Fruit fly (Drosophila melanogaster) whole organism, larva: ENCODE data around the gene Gr98a.

ENCODE experiments used
- noc ChIP-seq: fragments of 200-800 bp; sonication (Bioruptor generic); optimal IDR thresholded peaks from 3 replicates; lab custom pipeline; 2019; ENCODE audit warnings: missing biosample characterization, mild to moderate bottlenecking, missing genetic modification characterization, moderate library complexity

The Gr98a gene

DNA sequence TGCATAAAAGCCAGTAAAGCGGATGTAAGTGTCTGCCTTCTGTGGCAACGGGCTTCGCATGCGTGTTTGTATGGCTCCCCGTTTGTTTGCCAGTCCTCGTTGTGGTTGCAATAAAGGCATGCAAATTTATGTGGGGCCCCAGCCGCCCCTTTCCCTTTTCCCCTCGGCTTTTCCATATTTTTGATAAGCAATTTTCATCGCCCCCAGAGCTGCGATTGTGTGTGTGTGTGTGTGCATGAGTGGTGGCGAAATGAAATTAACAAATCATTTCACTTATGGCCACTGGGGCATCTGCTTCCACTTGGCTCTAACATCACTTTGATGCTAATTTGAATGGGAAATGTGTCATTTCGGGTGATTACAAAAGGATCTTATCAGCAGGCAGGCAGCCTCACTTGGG lies at the start of gene Gr98a:
Gene Gr98a (plus strand): TSS at position 301 of the 400 bp plus-strand sequence.
- TF ChIP-seq noc (tag; lab: Kevin White, UChicago), result no peak

DNA sequence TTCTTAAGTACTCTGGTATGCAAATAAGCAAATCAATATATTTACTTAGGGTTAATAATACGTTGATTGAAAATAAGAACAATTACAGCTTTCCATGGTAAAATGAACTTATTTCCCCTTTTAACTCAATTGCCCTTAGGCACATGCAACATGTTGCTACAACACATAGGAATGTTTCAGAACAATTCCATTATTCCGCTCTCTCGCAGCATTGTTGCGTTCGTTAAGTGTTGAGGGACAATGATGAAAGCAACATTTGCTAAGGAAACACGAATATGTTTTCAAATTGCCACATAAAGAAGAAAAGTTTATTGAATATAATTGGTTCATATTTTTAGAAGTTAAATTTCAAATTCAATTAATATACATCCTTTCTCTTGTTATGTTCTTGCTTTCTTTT lies 49.4 kb upstream of the Gr98a start:
- no peak for TF ChIP-seq noc (tag; lab: Kevin White, UChicago)

DNA sequence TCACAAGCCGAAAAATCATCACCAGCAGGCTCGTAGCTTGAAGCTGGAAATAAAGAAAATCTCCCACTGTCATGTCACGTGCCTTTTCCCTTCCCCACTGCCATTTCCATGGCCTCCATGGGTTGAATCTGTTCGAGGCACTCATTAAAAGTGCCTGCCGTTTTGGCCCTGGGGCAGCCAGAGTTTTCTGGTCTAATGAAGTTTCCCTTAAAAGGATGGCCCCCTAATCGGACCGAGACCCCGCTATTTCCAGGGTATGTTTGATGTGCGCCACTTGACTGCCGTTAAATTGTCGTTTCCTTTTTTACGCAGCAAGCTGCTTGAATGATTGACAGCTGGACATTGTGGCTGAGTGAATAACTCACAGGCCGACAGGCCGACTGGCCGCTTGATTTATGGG lies 47.7 kb upstream of the Gr98a start, which contains the start of gene CG43447:
Gene CG43447 (plus strand): TSS at position 301 of the 400 bp plus-strand sequence.
- TF ChIP-seq noc (tag; lab: Kevin White, UChicago), result no peak

DNA sequence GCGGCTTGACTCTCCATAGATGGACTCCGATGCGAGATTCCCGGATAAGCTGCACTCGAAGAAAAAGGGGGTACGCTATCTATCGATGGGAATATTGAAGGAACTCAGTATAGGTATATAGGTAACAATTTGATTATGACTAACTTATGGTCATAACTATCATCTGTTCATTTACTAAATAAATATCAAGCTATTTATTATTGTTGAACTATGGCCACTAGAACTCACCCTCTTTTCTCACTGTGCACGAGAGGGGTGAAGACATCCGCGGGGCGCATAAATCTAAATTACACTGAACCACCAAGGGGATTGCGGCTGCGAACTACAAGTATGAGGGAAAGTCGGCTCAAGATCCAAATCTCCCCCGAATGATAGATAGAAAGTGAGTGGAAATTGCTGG lies 47.1 kb upstream of the Gr98a start, which contains the start of gene CG44290:
Gene CG44290 (minus strand): TSS at position 317 of the 400 bp plus-strand sequence.
- TF ChIP-seq noc (tag; lab: Kevin White, UChicago), result no peak

DNA sequence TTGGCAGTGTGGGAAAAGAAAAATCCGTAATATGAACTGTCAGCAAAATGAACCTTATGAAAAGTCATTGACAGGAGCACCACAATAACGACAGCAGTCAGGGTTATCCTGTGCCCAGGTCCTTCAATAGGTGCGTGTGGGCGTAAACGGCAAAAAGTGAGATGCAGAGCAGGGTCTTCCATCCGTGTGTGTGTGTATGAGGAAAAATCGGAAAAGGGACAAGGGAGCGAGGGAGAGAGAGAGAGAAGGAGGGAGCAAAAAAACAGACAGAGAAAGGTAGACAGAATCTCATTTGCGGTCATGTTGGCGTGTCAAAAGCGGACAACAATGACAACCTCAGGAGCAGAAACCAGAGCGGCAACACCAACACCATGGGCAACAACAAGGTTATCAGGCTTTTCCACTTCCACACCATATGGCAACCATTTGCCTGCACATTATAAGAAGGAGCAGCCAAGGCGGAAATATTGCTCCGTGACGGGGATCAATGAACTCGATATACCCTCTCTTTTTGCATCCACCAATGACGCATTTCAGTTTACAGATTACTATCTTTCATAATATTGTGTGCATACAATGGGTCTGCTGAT lies 46.4 kb upstream of the Gr98a start:
- no peak for TF ChIP-seq noc (tag; lab: Kevin White, UChicago)

DNA sequence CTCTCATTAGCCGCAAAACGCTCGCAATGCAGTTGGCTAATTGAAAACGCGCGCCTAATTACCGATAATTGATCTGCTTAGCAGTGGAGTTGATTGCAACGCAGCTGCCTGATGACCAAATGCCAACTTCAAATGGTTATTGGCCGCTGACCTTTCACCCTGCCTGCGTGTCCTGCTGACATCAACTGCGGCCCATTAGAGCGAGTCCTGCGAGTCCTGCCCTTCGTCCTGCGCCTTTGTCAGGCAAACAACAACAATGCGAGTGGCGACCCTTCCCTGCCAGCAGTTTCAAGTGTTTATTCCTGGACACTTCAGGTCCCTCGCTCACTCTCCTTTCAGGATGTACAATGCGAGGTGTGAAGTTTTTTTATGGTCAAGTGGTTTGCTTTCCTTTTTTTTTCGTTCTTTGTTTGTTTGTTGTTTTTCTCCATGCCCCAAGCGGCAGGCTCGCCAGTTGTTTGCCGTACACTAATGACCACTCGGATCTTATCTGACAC lies 45.2 kb upstream of the Gr98a start:
- TF ChIP-seq noc (tag; lab: Kevin White, UChicago), result no peak

DNA sequence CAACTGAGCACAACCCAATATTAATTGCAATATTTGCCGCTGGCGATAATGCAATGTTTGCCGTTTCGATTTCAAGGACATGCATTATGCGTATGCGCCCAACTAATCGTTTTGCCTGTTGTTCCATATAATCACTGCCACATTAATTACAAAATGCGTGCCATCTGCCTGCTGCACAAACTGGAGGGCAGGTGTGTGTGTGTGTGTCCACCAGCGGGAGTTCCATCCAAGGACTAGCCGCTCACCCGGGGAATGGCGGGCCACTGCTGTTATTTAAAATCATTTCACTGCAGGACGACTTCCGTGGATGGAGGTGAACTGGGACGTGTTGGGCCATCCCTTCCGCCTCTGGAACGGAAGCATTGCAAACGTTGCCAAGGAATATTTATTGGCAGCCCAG lies 42.4 kb upstream of the Gr98a start:
- no peak for TF ChIP-seq noc (tag; lab: Kevin White, UChicago)

DNA sequence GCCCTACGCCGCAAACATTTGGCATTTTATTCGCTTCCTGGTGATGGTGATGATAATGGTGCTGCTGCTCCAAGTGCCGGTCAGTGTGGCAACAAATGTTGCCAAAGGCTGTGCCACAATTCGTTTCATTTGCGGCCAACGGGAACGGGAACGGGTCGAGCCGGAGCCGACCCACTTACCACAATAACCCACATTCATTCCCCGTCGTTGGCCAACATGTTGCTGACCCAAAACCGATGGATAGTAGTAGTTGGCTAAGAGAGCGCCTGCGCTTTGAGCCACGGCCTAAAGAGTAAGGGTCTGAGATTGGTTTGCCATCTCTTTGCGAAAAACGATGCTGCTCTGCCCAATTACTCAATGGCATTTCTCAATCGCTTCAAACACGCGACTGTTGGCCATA lies 24.8 kb upstream of the Gr98a start:
- no peak for TF ChIP-seq noc (tag; lab: Kevin White, UChicago)

DNA sequence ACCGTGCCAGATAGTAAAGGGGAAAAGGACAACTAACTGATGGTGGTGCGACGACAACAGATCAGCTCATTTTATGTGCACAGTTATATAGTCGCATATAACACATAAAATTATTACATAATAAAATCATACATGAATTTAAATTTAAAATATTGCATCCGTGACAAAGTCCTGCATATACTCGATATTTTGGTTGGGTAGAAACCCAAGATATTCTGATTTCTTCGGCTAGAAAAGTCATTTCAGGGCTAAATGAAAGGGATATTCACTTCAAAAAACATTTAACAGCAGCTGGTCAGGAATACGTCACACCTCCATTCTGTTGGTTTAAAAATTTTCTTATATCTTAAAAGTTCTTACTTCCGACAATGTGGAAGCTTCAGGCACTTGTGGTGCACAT lies 23.8 kb upstream of the Gr98a start, which contains the start of gene CG13978:
Gene CG13978 (plus strand): TSS at position 301 of the 400 bp plus-strand sequence.
- no peak for TF ChIP-seq noc (tag; lab: Kevin White, UChicago)

DNA sequence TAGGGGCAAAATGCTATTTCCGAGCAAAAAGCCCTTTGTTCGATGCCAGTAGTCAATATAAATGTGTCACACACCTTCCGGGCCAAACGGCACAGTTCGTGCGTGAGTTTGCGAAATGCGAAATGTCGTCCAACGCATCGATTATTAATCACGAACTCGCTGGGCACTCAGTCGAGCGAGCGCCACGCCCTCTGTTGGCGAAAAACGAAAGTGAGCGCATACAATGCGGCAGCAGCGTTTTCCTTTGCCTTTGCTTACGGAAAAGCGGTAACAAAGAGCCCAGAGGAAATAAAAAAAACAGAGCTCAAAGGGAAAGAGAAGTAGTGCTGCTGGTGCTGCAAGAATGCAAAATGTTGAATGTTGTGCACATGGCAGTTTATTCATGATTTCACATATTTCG lies 10.2 kb upstream of the Gr98a start:
- TF ChIP-seq noc (tag; lab: Kevin White, UChicago), result no peak

DNA sequence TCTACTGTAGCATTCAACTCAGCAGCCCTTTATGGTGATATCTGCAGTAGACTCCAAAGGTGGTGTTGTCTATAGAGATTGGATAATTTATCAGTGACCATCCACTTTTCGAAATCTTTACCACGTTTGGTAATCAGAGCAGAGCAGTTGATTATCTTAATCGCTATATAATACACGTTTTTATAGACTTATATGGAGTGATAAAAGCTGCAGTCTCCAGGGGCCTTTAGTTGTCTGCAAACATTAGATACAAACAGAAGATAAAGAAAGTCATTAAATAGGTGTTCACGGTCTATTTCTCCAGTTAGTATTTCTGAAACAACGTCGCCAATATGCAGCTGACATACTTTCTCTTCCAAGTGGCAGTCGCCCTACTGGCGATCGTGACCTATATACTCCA lies 9.4 kb upstream of the Gr98a start, which contains the start of gene Cyp6a18:
Gene Cyp6a18 (plus strand): TSS at position 301 of the 400 bp plus-strand sequence.
- no peak for TF ChIP-seq noc (tag; lab: Kevin White, UChicago)

DNA sequence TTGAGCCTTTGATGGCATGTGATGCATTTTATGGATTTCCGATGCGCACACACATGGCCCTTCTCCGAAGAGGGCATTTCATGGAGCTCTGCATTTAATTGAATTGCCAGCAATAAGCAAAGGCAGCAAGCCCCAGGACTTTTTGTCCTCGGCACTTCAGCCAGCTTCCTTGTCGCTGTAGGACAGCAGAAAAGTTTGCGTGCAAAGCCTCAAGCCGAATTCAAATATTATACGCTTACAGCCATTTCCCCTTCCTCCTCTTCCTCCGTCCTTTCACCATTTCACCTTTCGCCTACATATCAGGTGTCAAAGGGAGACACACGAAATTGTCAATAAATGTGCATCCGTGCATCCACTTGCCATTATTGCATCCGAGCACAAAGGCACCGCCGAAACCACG lies 9.9 kb downstream of the Gr98a start:
- TF ChIP-seq noc (tag; lab: Kevin White, UChicago), result no peak

DNA sequence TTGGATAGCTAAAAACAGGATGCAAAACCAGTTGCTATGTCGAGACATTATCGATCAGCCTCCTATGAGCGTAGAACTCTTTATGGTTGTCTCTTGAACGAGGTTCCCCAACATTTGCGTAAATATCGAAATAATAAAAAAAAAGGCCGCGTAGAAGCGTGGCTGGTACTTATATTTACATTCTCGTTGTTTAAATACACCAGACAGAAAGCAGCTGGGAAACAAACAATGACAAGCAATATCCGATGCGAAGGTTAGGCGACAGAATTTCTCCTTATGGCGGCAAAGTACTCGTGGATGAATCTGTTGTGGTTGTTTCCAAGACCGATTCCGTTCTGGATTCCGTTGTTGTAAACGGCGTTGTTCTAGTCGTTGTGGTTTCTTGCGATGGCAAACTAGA lies 14.2 kb downstream of the Gr98a start, which contains the start of gene CG43139:
Gene CG43139 (minus strand): TSS at position 88 of the 400 bp plus-strand sequence.
- no peak for TF ChIP-seq noc (tag; lab: Kevin White, UChicago)

DNA sequence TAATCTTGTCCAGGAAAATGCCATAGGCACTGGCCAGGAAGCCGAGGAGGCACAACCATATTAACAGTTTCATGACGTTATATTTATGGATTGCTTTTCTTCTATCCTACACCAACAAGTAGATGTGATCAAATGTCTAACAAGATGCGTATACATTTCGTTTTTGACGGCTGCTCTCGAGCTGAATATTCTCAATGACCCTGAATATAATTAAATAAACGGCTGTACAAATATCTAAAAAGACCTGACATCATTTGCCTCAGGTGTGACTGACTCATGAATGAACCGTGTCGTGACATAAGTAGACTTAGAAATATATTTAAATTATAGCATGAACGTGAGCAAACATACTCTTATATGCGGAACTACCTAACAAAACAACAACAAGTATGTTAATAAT lies 15.1 kb downstream of the Gr98a start, which contains the start of gene CG5402:
Gene CG5402 (minus strand): TSS at position 101 of the 400 bp plus-strand sequence.
- no peak for TF ChIP-seq noc (tag; lab: Kevin White, UChicago)

DNA sequence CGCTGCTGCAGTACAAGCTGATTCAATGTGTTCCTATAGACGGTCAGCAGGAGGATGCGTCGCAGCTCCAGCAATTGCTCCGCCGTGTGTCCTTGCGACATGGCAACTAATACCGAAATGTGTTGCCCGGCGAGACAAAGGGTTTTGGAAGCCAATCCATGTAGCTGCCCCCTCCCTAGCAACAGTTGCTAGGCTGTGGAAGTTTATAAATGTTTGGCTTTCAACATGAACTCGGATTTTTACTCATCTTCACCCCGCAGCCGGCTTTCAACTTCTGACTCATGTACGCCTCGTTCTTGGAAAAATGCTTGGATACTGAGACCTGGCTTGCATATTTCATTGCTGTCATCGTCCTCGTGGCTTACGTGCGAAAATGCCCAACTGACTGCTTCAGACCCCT lies 29.4 kb downstream of the Gr98a start, which contains the start of gene CG13972:
Gene CG13972 (minus strand): TSS at position 101 of the 400 bp plus-strand sequence.
- TF ChIP-seq noc (tag; lab: Kevin White, UChicago), result no peak

DNA sequence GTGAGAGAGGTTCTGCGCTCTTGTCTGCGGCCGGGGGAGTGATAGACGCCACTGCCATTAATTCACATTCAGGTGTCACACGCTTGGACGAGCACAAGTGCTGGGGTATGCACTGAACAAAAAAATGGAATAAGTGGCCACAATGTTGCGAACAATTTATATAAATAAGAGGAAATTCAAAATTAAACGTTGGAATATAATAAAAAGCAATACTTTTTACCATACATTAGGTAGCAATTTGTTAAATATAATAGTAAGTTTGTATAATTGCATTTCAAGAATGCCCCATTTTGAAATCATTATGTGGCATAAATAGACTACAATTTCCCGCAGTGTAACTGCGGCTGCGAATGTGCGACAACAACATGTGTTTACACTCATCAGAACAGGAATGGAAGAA lies 32.2 kb downstream of the Gr98a start:
- no peak for TF ChIP-seq noc (tag; lab: Kevin White, UChicago)

DNA sequence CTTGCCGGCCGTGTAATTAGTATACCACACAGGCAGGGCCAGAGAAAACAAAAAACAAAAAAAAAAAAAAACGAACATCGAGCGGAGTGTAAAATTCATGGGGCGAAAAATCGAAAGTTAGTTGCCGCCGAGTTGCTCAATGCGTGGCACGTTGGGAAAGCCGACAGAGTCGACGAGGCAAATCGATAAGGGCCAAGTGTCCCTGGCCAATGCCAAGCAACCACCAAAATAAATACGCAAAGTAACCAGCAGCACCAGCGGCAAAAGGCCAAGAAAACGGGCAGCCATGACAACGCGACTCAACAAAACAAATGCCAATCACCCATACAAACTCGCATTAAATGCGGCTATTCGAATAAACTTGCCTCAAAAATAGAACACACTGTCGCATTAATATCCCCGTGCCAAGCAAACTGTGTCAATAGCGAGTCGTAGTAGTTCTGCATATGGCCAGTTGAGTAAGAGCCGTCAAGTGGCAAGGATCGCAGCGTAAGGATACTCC lies 32.7 kb downstream of the Gr98a start, which contains the start of gene CG12885:
Gene CG12885 (plus strand): TSS at position 452 of the 502 bp plus-strand sequence.
- TF ChIP-seq noc (tag; lab: Kevin White, UChicago), result no peak
